Worm (Caenorhabditis elegans): ENCODE data around the gene Y27F2A.8.
"Not testable (repeated sequence)": the region's sequence is repeated elsewhere in the genome, so short reads cannot be mapped to it uniquely, and the experiment has no call there.

Y27F2A.8 gene

DNA sequence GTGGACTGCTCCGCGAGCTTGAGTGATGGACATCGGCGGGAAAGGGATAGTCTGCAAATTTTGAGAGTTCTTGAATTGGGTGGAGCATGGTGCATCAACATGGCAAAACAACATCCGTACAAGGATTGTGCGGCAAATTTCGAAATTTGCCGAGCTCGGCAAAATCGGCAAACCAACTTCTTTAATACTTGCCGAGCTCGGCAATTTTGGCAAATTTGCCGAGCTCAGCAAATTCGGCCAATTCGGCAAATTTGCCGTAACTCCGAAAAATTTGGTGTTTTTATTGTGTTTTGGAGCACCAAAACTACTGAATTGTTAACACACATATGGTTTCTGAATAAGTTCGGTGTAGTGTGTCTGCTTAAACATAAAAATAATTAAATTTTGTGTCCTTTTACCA lies 13.5 kb upstream of the Y27F2A.8 start, which contains the start of gene fbxc-55:
fbxc-55 (minus strand) TSS at position 101 of the 400 bp plus-strand sequence.
- TF ChIP-seq bed-3 (GFP tag; optimal IDR thresholded peaks at IDR 0.05) (no peak), nhr-76 (tag; optimal IDR thresholded peaks at IDR 0.05) (no peak)

DNA sequence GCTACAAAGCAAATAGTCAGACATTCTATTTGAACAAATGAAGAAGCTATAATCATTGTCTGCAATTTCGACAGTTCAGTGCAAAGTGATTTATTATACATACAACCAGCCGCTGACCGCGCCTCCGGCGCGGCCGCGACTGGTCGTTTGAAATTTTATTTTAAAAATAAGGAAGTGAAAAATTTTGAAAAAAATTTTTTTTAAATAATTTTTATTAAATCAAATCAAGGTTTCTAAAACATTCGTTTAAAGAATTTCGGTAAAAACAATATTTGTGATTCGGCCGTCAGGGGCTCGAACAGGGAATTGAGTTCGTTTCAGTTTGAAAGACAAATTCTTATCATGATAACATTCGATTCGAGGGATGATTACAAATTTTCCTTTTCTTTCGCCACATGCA lies 11.4 kb upstream of the Y27F2A.8 start, which contains the start of gene Y27F2A.10:
Y27F2A.10 (minus strand) TSS at position 101 of the 400 bp plus-strand sequence.
- no peak for TF ChIP-seq ceh-39 (tag; optimal IDR thresholded peaks at IDR 0.05)
- TF ChIP-seq ztf-11 (tag; optimal IDR thresholded peaks at IDR 0.05), result no peak
- TF ChIP-seq lin-32 (GFP tag; optimal IDR thresholded peaks at IDR 0.05), result no peak
- TF ChIP-seq hlh-1 (tag; optimal IDR thresholded peaks at IDR 0.05), result no peak
- TF ChIP-seq lin-13 (tag; optimal IDR thresholded peaks at IDR 0.05), result no peak
- no peak for TF ChIP-seq ces-1 (GFP tag; optimal IDR thresholded peaks at IDR 0.05)
- TF ChIP-seq tbx-8 (GFP tag; optimal IDR thresholded peaks at IDR 0.05), result no peak

DNA sequence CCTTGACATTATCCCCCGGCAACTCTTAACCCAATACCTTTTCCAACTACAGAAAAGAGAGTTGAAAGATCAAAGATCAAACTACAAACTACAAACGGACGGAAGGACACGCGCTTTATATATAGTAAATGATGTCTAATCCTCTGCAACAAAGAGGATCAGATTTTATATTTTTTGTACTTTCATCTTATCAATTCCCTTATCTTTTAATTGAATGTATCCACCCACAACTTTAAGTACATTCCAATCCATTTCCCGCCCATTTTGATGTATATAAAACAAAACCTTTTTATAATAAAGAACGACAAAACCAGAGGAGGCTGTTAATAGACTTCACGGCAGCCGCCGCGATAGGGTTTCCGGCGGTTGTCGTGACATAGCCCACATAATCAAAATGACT lies 5.9 kb upstream of the Y27F2A.8 start, which contains the start of gene sri-40:
sri-40 (plus strand) TSS at position 301 of the 400 bp plus-strand sequence.
- not testable (repeated sequence) for TF ChIP-seq ceh-39 (tag; optimal IDR thresholded peaks at IDR 0.05); lin-13 (tag; optimal IDR thresholded peaks at IDR 0.05); flh-1 (GFP tag; optimal IDR thresholded peaks at IDR 0.05)

DNA sequence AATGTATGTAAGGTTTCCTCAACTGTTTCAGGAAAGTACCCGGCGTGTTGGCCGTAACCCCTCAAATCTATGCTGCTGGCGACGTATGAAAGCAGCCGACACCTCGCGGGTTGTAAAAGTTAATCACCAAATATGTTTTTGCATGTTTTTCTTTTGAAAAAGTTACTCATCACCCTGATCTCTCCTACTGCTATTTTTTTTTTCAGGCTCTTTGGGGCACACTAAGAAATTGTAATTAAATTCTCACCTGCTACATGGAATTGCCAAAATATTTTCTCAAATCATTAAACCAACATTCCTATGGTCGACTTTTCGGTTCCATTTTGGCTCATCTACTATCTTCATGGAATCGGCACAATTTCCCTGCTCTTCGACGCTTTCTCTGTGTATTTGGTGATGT lies 1.3 kb downstream of the Y27F2A.8 start, which contains the start of gene sri-78:
sri-78 (plus strand) TSS at position 301 of the 400 bp plus-strand sequence.
- TF ChIP-seq tbx-8 (GFP tag; optimal IDR thresholded peaks at IDR 0.05); nhr-12 (tag; optimal IDR thresholded peaks at IDR 0.05); lin-32 (GFP tag; optimal IDR thresholded peaks at IDR 0.05): not testable (repeated sequence)

DNA sequence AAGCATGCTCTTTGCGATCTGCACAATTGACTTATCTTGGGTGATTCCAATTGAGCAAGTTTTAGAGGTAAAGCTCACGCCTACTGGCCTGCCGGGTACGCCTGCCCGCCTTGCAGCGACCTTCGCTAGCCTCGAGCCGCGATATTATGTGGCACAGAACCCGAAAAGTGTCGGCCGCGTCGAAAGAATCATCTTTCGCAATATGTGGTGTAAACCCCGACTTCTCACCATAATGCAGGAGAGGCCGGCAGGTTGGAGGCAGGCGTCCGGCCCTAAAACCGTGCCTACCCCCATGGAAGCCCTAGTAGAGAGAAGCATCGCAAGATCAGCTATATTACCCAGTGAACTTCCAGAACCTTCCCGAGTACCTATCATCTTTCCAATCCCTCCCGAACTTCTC lies 2.3 kb downstream of the Y27F2A.8 start:
- TF ChIP-seq nhr-76 (tag; optimal IDR thresholded peaks at IDR 0.05) (no peak), cnd-1 (tag; optimal IDR thresholded peaks at IDR 0.05) (no peak), ces-1 (GFP tag; optimal IDR thresholded peaks at IDR 0.05) (no peak), sptf-1 (tag; optimal IDR thresholded peaks at IDR 0.05) (no peak), flh-1 (GFP tag; optimal IDR thresholded peaks at IDR 0.05) (no peak), lin-13 (tag; optimal IDR thresholded peaks at IDR 0.05) (no peak), snpc-4 (tag; optimal IDR thresholded peaks at IDR 0.05) (no peak), M03D4.4 (tag; optimal IDR thresholded peaks at IDR 0.05) (no peak), pha-4 (tag; optimal IDR thresholded peaks at IDR 0.05) (no peak), hlh-1 (tag; optimal IDR thresholded peaks at IDR 0.05) (no peak), bed-3 (GFP tag; optimal IDR thresholded peaks at IDR 0.05) (no peak), drap-1 (GFP tag; optimal IDR thresholded peaks at IDR 0.05) (no peak), nhr-12 (tag; optimal IDR thresholded peaks at IDR 0.05) (no peak), lin-32 (GFP tag; optimal IDR thresholded peaks at IDR 0.05) (no peak), ceh-83 (GFP tag; optimal IDR thresholded peaks at IDR 0.05) (no peak), ham-2 (GFP tag; optimal IDR thresholded peaks at IDR 0.05) (no peak), ceh-39 (tag; optimal IDR thresholded peaks at IDR 0.05) (no peak), mep-1 (tag; optimal IDR thresholded peaks at IDR 0.05) (no peak)

DNA sequence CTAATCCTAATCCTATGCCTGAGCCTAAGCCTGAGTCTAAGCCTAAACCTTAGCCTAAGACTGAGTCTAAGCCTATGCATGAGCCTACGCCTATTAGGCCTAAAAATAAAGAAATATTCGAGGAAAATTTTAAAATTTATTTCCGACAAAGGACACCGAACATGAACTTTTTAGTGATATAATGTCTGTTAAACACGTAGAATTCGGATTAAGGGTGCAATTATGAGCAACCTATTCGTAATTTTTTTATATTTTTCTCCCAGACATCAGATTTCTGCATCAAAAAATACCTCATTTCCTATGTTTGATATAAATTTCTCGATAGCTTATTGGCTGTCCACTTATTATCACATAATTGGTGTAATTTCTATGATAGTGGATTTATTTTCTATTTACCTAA lies 5.4 kb downstream of the Y27F2A.8 start, which contains the start of gene Y27F2A.11:
Y27F2A.11 (plus strand) TSS at position 301 of the 400 bp plus-strand sequence.
- TF ChIP-seq cnd-1, lin-13, M03D4.4 (tag; optimal IDR thresholded peaks at IDR 0.05): not testable (repeated sequence)

DNA sequence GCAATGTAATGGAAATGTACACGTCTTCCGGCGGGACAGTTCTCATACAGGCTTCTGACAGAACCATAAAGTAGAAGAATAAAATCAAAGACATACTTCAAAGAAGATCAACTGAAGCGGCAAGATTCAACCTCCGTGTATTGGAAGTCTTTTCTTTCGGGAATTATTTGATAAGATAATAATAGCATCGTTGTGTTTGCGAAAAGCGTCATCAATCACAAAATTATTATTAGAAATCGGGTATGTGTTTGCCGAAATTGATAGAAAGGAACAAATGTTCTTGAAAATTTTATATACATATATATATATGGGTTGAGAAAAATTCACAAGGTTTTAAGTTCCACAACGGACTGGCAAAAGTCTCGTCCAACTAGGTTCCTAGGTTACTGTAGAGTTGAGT lies 8.0 kb downstream of the Y27F2A.8 start, which contains the start of gene Y27F2A.9:
Y27F2A.9 (minus strand) TSS at position 101 of the 400 bp plus-strand sequence.
- not testable (repeated sequence) for TF ChIP-seq lsy-2 (tag; optimal IDR thresholded peaks at IDR 0.05); ces-1 (GFP tag; optimal IDR thresholded peaks at IDR 0.05); nhr-237 (tag; optimal IDR thresholded peaks at IDR 0.05)

DNA sequence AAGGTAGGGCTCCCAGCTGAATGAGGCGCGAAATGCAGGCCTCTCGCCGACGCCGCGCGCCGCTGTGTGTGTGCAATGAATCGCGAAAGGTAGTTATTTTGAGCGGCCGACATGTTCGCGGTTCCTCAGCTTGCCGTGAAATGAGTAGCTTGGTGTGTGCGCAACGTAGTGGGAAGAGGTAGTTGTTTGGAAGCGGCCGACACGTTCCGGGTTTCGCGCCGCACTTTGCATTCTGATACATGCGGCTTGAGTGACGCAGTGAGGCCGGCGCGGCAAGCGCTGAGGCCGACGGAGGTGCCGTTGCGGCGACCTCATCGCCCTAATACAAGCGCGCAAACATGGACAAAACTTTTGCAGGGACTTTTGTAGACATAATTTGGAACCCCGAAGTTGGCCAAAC lies 12.1 kb downstream of the Y27F2A.8 start:
- TF ChIP-seq unc-39 (tag; optimal IDR thresholded peaks at IDR 0.05), result no peak
- no peak for TF ChIP-seq nhr-237 (tag; optimal IDR thresholded peaks at IDR 0.05)
- no peak for TF ChIP-seq sptf-1 (tag; optimal IDR thresholded peaks at IDR 0.05)
- TF ChIP-seq M03D4.4 (tag; optimal IDR thresholded peaks at IDR 0.05), result no peak
- TF ChIP-seq mab-5 (tag; optimal IDR thresholded peaks at IDR 0.05), result no peak
- TF ChIP-seq unc-120 (tag; optimal IDR thresholded peaks at IDR 0.05; ENCODE audit: poor library complexity, severe bottlenecking), result no peak
- no peak for TF ChIP-seq mep-1 (tag; optimal IDR thresholded peaks at IDR 0.05)
- TF ChIP-seq ceh-83 (GFP tag; optimal IDR thresholded peaks at IDR 0.05), result no peak
- no peak for TF ChIP-seq lin-32 (GFP tag; optimal IDR thresholded peaks at IDR 0.05)
- no peak for TF ChIP-seq sem-2 (GFP tag; optimal IDR thresholded peaks at IDR 0.05)
- no peak for TF ChIP-seq ham-2 (GFP tag; optimal IDR thresholded peaks at IDR 0.05)
- no peak for TF ChIP-seq nhr-12 (tag; optimal IDR thresholded peaks at IDR 0.05)
- TF ChIP-seq pha-4 (tag; optimal IDR thresholded peaks at IDR 0.05), result no peak
- TF ChIP-seq flh-1 (GFP tag; optimal IDR thresholded peaks at IDR 0.05), result no peak
